Fruit fly (Drosophila melanogaster) whole organism, prepupa: ENCODE measurements around the gene CG32483.
A peak's percentile ranks its signal among the peaks of the same experiment; 100 is the strongest.

Experiments
- Blimp-1 ChIP-seq: fragments of 200-800 bp; sonication (Bioruptor generic); optimal IDR thresholded peaks from 3 replicates; lab custom pipeline; 2017; ENCODE audit warnings: missing biosample characterization, missing genetic modification characterization, mild to moderate bottlenecking, moderate library complexity, missing genetic modification reagents
- CG10631 ChIP-seq: fragments of 200-800 bp; sonication (Bioruptor generic); optimal IDR thresholded peaks from 2 replicates; lab custom pipeline; 2016; ENCODE audit warnings: missing biosample characterization, missing genetic modification characterization
- CG10669 ChIP-seq: fragments of 200-800 bp; sonication (Bioruptor generic); optimal IDR thresholded peaks from 3 replicates; lab custom pipeline; 2018; ENCODE audit warnings: missing biosample characterization, mild to moderate bottlenecking, missing genetic modification characterization, moderate library complexity
- CG11294 ChIP-seq: fragments of 200-800 bp; sonication (Bioruptor generic); IDR thresholded peaks from 2 replicates; pipeline ENCODE4 v1.3.6; 2022; ENCODE audit warnings: missing biosample characterization, missing genetic modification characterization
- CG15336 ChIP-seq: fragments of 200-800 bp; sonication (Bioruptor generic); IDR thresholded peaks from 2 replicates; pipeline ENCODE4 v1.3.6; 2022; ENCODE audit warnings: missing biosample characterization, missing genetic modification characterization
- CG1621 ChIP-seq: fragments of 200-800 bp; sonication (Bioruptor generic); optimal IDR thresholded peaks from 3 replicates; lab custom pipeline; 2018; ENCODE audit warnings: missing biosample characterization, mild to moderate bottlenecking, missing genetic modification characterization
- CG16779 ChIP-seq: fragments of 200-800 bp; sonication (Bioruptor generic); optimal IDR thresholded peaks from 3 replicates; lab custom pipeline; 2017; ENCODE audit warnings: missing biosample characterization, mild to moderate bottlenecking, missing genetic modification characterization
- CG3032 ChIP-seq: fragments of 200-800 bp; optimal IDR thresholded peaks from 2 replicates; lab custom pipeline; 2019; ENCODE audit warnings: missing biosample characterization, mild to moderate bottlenecking, missing genetic modification characterization, moderate library complexity
- CG31627 ChIP-seq: fragments of 200-800 bp; sonication (Bioruptor generic); optimal IDR thresholded peaks from 3 replicates; lab custom pipeline; 2016; ENCODE audit warnings: missing biosample characterization, missing genetic modification characterization
- CG32006 ChIP-seq: fragments of 200-800 bp; sonication (Bioruptor generic); optimal IDR thresholded peaks from 3 replicates; lab custom pipeline; 2017; ENCODE audit warnings: missing biosample characterization, mild to moderate bottlenecking, missing genetic modification characterization
- CG34406 ChIP-seq: fragments of 200-800 bp; sonication (Bioruptor generic); optimal IDR thresholded peaks from 3 replicates; lab custom pipeline; 2016; ENCODE audit warnings: missing biosample characterization, missing genetic modification characterization
- CG3919 ChIP-seq: fragments of 200-800 bp; sonication (Bioruptor generic); optimal IDR thresholded peaks from 3 replicates; lab custom pipeline; 2016; ENCODE audit warnings: missing biosample characterization, missing genetic modification characterization
- CG4318 ChIP-seq: fragments of 200-800 bp; sonication (Bioruptor generic); optimal IDR thresholded peaks from 3 replicates; lab custom pipeline; 2017; ENCODE audit warnings: missing biosample characterization, mild to moderate bottlenecking, missing genetic modification characterization
- CG6163 ChIP-seq: fragments of 200-800 bp; sonication (Bioruptor generic); IDR thresholded peaks from 3 replicates; pipeline ENCODE4 v1.3.6; 2022; ENCODE audit warnings: missing biosample characterization, missing genetic modification characterization
- CG6792 ChIP-seq: fragments of 200-800 bp; sonication (Bioruptor generic); optimal IDR thresholded peaks from 3 replicates; lab custom pipeline; 2016; ENCODE audit warnings: missing biosample characterization, missing genetic modification characterization
- CG6808 ChIP-seq: fragments of 200-800 bp; sonication (Bioruptor generic); optimal IDR thresholded peaks from 3 replicates; lab custom pipeline; 2017; ENCODE audit warnings: missing biosample characterization, missing genetic modification characterization, mild to moderate bottlenecking, moderate library complexity, missing genetic modification reagents
- CG7368 ChIP-seq: fragments of 200-800 bp; sonication (Bioruptor generic); optimal IDR thresholded peaks from 3 replicates; lab custom pipeline; 2016; ENCODE audit warnings: missing biosample characterization, missing genetic modification characterization
- CG8119 ChIP-seq: fragments of 200-800 bp; sonication (Bioruptor generic); IDR thresholded peaks from 3 replicates; pipeline ENCODE4 v1.3.6; 2022; ENCODE audit warnings: missing biosample characterization, missing genetic modification characterization
- CG8319 ChIP-seq: fragments of 200-800 bp; sonication (Bioruptor generic); optimal IDR thresholded peaks from 3 replicates; lab custom pipeline; 2016; ENCODE audit warnings: missing biosample characterization, missing genetic modification characterization
- CG8632 ChIP-seq: fragments of 200-800 bp; sonication (Bioruptor generic); optimal IDR thresholded peaks from 3 replicates; lab custom pipeline; 2016; ENCODE audit warnings: missing biosample characterization, missing genetic modification characterization
- CG9139 ChIP-seq: fragments of 200-800 bp; sonication (Bioruptor generic); optimal IDR thresholded peaks from 3 replicates; lab custom pipeline; 2017; ENCODE audit warnings: missing biosample characterization, mild to moderate bottlenecking, missing genetic modification characterization
- Eip75B ChIP-seq: fragments of 200-800 bp; sonication (Bioruptor generic); optimal IDR thresholded peaks from 3 replicates; lab custom pipeline; 2016; ENCODE audit warnings: missing biosample characterization, missing genetic modification characterization
- Eip78C ChIP-seq: fragments of 200-800 bp; sonication (Bioruptor generic); peaks from one replicate; lab custom pipeline; 2016; ENCODE audit warnings: missing biosample characterization, missing genetic modification characterization
- Hr39 ChIP-seq: fragments of 200-800 bp; sonication (Bioruptor generic); optimal IDR thresholded peaks from 2 replicates; lab custom pipeline; 2016; ENCODE audit warnings: missing biosample characterization, missing genetic modification characterization
- Hr4 ChIP-seq: fragments of 200-800 bp; sonication (Bioruptor generic); optimal IDR thresholded peaks from 3 replicates; lab custom pipeline; 2016; ENCODE audit warnings: missing biosample characterization, missing genetic modification characterization
- Lpt ChIP-seq: fragments of 200-800 bp; sonication (Bioruptor generic); optimal IDR thresholded peaks from 3 replicates; lab custom pipeline; 2016; ENCODE audit warnings: missing biosample characterization, missing genetic modification characterization
- Smox ChIP-seq: fragments of 200-800 bp; sonication (Bioruptor generic); optimal IDR thresholded peaks from 3 replicates; lab custom pipeline; 2016; ENCODE audit warnings: missing biosample characterization, missing genetic modification characterization
- Sox102F ChIP-seq: fragments of 200-800 bp; sonication (Bioruptor generic); optimal IDR thresholded peaks from 2 replicates; lab custom pipeline; 2016; ENCODE audit warnings: missing biosample characterization, mild to moderate bottlenecking, missing genetic modification characterization
- Sox14 ChIP-seq: fragments of 200-800 bp; sonication (Bioruptor generic); optimal IDR thresholded peaks from 3 replicates; lab custom pipeline; 2016; ENCODE audit warnings: missing biosample characterization, missing genetic modification characterization
- Sox15 ChIP-seq: fragments of 200-800 bp; sonication (Bioruptor generic); optimal IDR thresholded peaks from 3 replicates; lab custom pipeline; 2016; ENCODE audit warnings: missing biosample characterization, missing genetic modification characterization
- acj6 ChIP-seq: fragments of 200-800 bp; sonication (Bioruptor generic); optimal IDR thresholded peaks from 3 replicates; lab custom pipeline; 2016; ENCODE audit warnings: missing biosample characterization, missing genetic modification characterization
- cyc ChIP-seq: fragments of 200-800 bp; sonication (Bioruptor generic); optimal IDR thresholded peaks from 3 replicates; lab custom pipeline; 2016; ENCODE audit warnings: missing biosample characterization, missing genetic modification characterization
- dsx ChIP-seq: fragments of 200-800 bp; optimal IDR thresholded peaks from 3 replicates; lab custom pipeline; 2019; ENCODE audit warnings: missing biosample characterization, mild to moderate bottlenecking, missing genetic modification characterization, moderate library complexity; ENCODE audit not compliant: poor library complexity, severe bottlenecking
- eg ChIP-seq: fragments of 200-800 bp; sonication (Bioruptor generic); IDR thresholded peaks from 3 replicates; pipeline ENCODE4 v1.3.6; 2022; ENCODE audit warnings: missing biosample characterization, missing genetic modification characterization
- esn ChIP-seq: fragments of 200-800 bp; sonication (Bioruptor generic); optimal IDR thresholded peaks from 2 replicates; lab custom pipeline; 2016; ENCODE audit warnings: missing biosample characterization, mild to moderate bottlenecking, missing genetic modification characterization, moderate library complexity
- fd59A ChIP-seq: fragments of 200-800 bp; sonication (Bioruptor generic); optimal IDR thresholded peaks from 2 replicates; lab custom pipeline; 2017; ENCODE audit warnings: missing biosample characterization, mild to moderate bottlenecking, missing genetic modification characterization, missing genetic modification reagents
- fd85E ChIP-seq: fragments of 200-800 bp; sonication (Bioruptor generic); optimal IDR thresholded peaks from 3 replicates; lab custom pipeline; 2016; ENCODE audit warnings: missing biosample characterization, missing genetic modification characterization
- fkh ChIP-seq: fragments of 200-800 bp; sonication (Bioruptor generic); optimal IDR thresholded peaks from 3 replicates; lab custom pipeline; 2017; ENCODE audit warnings: missing biosample characterization, mild to moderate bottlenecking, missing genetic modification characterization, moderate library complexity
- pdm3 ChIP-seq: fragments of 200-800 bp; sonication (Bioruptor generic); optimal IDR thresholded peaks from 3 replicates; lab custom pipeline; 2016; ENCODE audit warnings: missing biosample characterization, missing genetic modification characterization
- salr ChIP-seq, 2 experiments: fragments of 200-800 bp; sonication (Bioruptor generic); optimal IDR thresholded peaks; 3 replicates each; lab custom pipeline; 2016 to 2018; ENCODE audit warnings: missing biosample characterization in 2 of 2, missing genetic modification characterization in 2 of 2, mild to moderate bottlenecking in 1 of 2
- spab ChIP-seq: fragments of 200-800 bp; sonication (Bioruptor generic); optimal IDR thresholded peaks from 2 replicates; lab custom pipeline; 2017; ENCODE audit warnings: missing biosample characterization, mild to moderate bottlenecking, missing genetic modification characterization, missing genetic modification reagents
- ss ChIP-seq, 2 experiments: fragments of 200-800 bp; sonication (Bioruptor generic); optimal IDR thresholded peaks; 2 replicates in 1 of 2; 3 replicates in 1 of 2; lab custom pipeline; 2017 to 2018; ENCODE audit warnings: mild to moderate bottlenecking in 2 of 2, missing biosample characterization in 2 of 2, missing genetic modification characterization in 2 of 2, moderate library complexity in 1 of 2
- svp ChIP-seq: fragments of 200-800 bp; sonication (Bioruptor generic); peaks from one replicate; lab custom pipeline; 2016; ENCODE audit warnings: missing biosample characterization, missing genetic modification characterization

The CG32483 gene

DNA sequence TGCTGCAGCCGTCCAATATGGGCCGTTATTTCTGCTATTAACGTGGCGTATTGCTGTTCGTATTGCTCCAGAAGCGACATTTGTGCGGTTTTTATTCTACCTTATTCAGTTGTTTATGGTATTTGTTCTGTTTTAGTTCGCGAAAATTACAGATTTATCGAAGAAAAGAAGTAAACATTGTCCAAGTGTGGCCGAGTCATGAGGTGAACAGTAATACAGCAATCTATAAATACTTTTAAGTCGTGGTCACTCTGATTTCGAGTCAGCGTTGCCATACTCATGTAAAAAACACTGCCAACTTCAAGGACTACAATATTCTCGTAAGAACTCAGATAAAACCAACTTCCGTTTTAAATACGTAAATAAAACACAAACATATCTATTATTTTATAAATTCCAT lies 2.8 kb upstream of the CG32483 start, which contains the start of gene Vti1a:
Vti1a (minus strand) TSS at position 221 of the 400 bp plus-strand sequence.
- TF ChIP-seq fd85E (GFP tag; lab: Kevin White, UChicago) (no peak), fkh (GFP tag; lab: Kevin White, UChicago) (peak; percentile 74), Sox14 (peak; percentile 45)

DNA sequence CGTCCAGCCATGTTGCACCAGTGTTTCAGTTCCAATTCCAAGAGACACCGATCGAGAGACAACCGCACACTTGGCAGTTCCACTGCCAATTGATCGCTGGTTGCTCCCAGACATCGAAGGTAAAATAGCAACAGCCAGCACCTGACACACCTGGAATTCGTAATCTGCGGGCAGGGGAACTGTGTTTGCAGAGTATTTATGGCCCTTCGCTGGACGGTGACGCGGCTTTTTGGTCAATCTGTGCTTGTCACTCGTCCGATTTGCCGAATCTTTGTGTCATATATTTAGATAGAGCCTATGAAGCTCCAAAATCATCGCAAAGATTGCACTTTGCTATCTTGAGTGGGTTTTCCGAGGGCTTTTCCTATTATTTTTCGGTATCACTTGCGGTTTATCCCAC lies 2.0 kb downstream of the CG32483 start, which contains the start of gene hiro:
hiro (minus strand) TSS at position 101 of the 400 bp plus-strand sequence.
- TF ChIP-seq esn (no peak), Hr4 (no peak), fkh (GFP tag; lab: Kevin White, UChicago) (no peak), CG6163 (GFP tag; lab: Robert Waterston, UW) (no peak)

DNA sequence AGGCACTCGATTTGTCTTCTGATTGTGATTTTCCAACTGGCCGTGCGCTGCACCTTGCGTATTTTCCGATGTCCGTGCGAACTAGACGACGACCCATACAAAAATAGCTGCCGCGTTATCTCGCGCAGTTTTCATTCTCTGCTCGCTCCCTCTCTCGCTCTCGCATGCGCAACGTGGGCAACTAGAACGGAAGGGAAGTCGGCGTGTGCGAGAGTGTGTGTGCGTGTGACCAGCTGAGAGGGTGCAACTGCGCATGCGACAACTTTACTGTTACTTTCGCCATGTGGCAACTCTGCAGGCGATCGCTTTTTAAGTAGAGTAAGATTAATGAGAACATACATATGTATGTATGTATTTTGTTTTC lies 4.5 kb downstream of the CG32483 start, which contains the start of gene ebd1:
ebd1 (minus strand) TSS at position 109 of the 364 bp plus-strand sequence.
- no peak for TF ChIP-seq Hr39 (GFP tag; lab: Kevin White, UChicago)
- TF ChIP-seq CG10669 (GFP tag; lab: Kevin White, UChicago), result no peak
- TF ChIP-seq eg (GFP tag; lab: Robert Waterston, UW), result no peak
- peak; percentile 16 for TF ChIP-seq CG3919
- no peak for TF ChIP-seq acj6 (GFP tag; lab: Kevin White, UChicago)
- TF ChIP-seq CG6792 (GFP tag; lab: Kevin White, UChicago), result no peak
- no peak for TF ChIP-seq CG6808 (GFP tag; lab: Kevin White, UChicago)
- no peak for TF ChIP-seq esn
- TF ChIP-seq CG7368 (GFP tag; lab: Kevin White, UChicago), result no peak
- TF ChIP-seq pdm3, result no peak
- TF ChIP-seq CG34406 (GFP tag; lab: Kevin White, UChicago), result no peak
- peak; percentile 3 for TF ChIP-seq CG16779 (tag; lab: Kevin White, UChicago)
- no peak for TF ChIP-seq dsx (GFP tag; lab: Kevin White, UChicago)
- TF ChIP-seq CG9139 (GFP tag; lab: Kevin White, UChicago), result no peak
- no peak for TF ChIP-seq CG11294 (GFP tag; lab: Robert Waterston, UW)
- TF ChIP-seq Eip78C, result peak; percentile 36
- no peak for TF ChIP-seq CG15336 (GFP tag; lab: Robert Waterston, UW)
- TF ChIP-seq CG32006, result no peak
- no peak for TF ChIP-seq CG31627 (GFP tag; lab: Kevin White, UChicago)
- TF ChIP-seq Smox, result no peak
- no peak for TF ChIP-seq ss (GFP tag; optimal IDR thresholded peaks at IDR 0.05; lab: Kevin White, UChicago)
- TF ChIP-seq Lpt (GFP tag; lab: Kevin White, UChicago), result no peak
- no peak for TF ChIP-seq Sox102F (GFP tag; lab: Kevin White, UChicago)
- TF ChIP-seq CG4318 (GFP tag; lab: Kevin White, UChicago), result no peak
- no peak for TF ChIP-seq Sox14
- peak; percentile 16 for TF ChIP-seq CG1621 (tag; lab: Kevin White, UChicago)
- TF ChIP-seq svp (GFP tag; lab: Kevin White, UChicago), result peak; percentile 84
- no peak for TF ChIP-seq Hr4
- TF ChIP-seq Eip75B (GFP tag; lab: Kevin White, UChicago), result no peak
- TF ChIP-seq fkh (GFP tag; lab: Kevin White, UChicago), result no peak
- TF ChIP-seq, all 60 proteins: peak for 5

DNA sequence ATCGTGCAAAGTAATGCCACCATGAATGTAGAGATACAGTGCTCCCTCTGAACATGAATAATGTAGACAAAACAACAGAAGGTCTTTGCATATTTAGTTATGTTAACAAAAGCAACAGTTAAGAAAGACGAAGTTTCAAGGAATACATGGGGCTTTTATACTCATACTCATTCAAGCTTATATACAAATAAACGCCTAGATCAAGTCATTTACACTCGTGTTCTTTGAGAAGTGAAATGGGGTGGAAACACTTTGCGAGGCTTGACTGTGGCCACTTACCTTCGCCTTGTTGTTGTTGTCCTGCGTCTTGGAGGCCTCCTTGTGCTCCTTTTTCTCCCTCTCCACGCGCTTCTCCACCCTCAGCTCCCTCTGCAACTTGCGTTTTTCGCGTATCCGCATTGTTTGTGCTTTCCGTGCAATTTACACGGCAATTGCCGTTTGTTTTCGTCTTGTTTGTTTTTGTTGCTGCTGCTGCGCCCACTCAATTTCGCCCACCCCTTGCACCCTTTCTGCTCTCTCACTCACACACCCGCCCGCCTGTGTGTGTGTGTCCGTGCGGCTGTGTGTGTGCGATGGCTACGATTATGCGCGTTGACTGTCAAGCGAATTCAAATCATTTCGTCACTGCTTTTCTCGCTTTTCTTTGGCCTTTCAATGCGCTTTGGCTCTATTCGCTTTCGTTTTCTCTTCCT lies 5.0 kb downstream of the CG32483 start:
- TF ChIP-seq CG1621 (tag; lab: Kevin White, UChicago), result no peak
- TF ChIP-seq fkh (GFP tag; lab: Kevin White, UChicago), result peak; percentile 24
- no peak for TF ChIP-seq ss (GFP tag; optimal IDR thresholded peaks at IDR 0.05; lab: Kevin White, UChicago)
- TF ChIP-seq CG16779 (tag; lab: Kevin White, UChicago), result peak; percentile 16
- TF ChIP-seq salr (GFP tag; optimal IDR thresholded peaks at IDR 0.05; lab: Kevin White, UChicago), result peak in 1 of 2 experiments; percentile 3
- TF ChIP-seq Blimp-1, result no peak
- peak; percentile 15 for TF ChIP-seq fd59A (GFP tag; lab: Kevin White, UChicago)
- no peak for TF ChIP-seq spab (GFP tag; lab: Kevin White, UChicago)
- no peak for TF ChIP-seq Sox14
- no peak for TF ChIP-seq CG11294 (GFP tag; lab: Robert Waterston, UW)
- TF ChIP-seq CG10631, result no peak
- peak; percentile 35; the same call in 1 of the 3 replicates for TF ChIP-seq CG6163 (GFP tag; lab: Robert Waterston, UW)
- TF ChIP-seq CG8632 (GFP tag; lab: Kevin White, UChicago), result no peak
- no peak for TF ChIP-seq CG8319 (GFP tag; lab: Kevin White, UChicago)
- TF ChIP-seq Eip78C, result peak; percentile 51
- 0 out of 3 replicates have a peak, but pooled peaks have one; percentile 17 for TF ChIP-seq eg (GFP tag; lab: Robert Waterston, UW)
- TF ChIP-seq cyc, result no peak
- peak; percentile 4 for TF ChIP-seq CG3032 (tag; lab: Kevin White, UChicago)
- no peak for TF ChIP-seq Smox
- TF ChIP-seq Eip75B (GFP tag; lab: Kevin White, UChicago), result no peak
- no peak for TF ChIP-seq Sox15 (GFP tag; lab: Kevin White, UChicago)
- no peak for TF ChIP-seq dsx (GFP tag; lab: Kevin White, UChicago)
- no peak; the same call in 2 of the 3 replicates for TF ChIP-seq CG8119 (GFP tag; lab: Robert Waterston, UW)
